Fruit fly (Drosophila melanogaster): ENCODE data around the gene Vha13.

Gene Vha13

dm6 chr3R:19671223-19671991, 27.2 kb upstream of the Vha13 start, which contains the start of gene Naam (continued):
- TF ChIP-seq zf30C (GFP tag; optimal IDR thresholded peaks at IDR 0.05), result no peak
- TF ChIP-seq Neu2 (GFP tag; optimal IDR thresholded peaks at IDR 0.05; ENCODE audit: borderline replicate concordance), result no peak
- TF ChIP-seq CG17328 (GFP tag; IDR thresholded peaks at IDR 0.05), result peak; percentile 79
- peak; percentile 7; the same call in 1 of the 2 replicates for TF ChIP-seq dati (GFP tag; IDR thresholded peaks at IDR 0.05)
- TF ChIP-seq Dad (GFP tag; optimal IDR thresholded peaks at IDR 0.05), result peak; percentile 67
- TF ChIP-seq CG12659 (GFP tag; optimal IDR thresholded peaks at IDR 0.05), result peak; percentile 76
- TF ChIP-seq trh (GFP tag; optimal IDR thresholded peaks at IDR 0.05), result no peak
- peak; percentile 82 for TF ChIP-seq Antp (GFP tag; optimal IDR thresholded peaks at IDR 0.05)
- TF ChIP-seq Usf (GFP tag; optimal IDR thresholded peaks at IDR 0.05), result no peak
- no peak for TF ChIP-seq CG11560 (tag; IDR thresholded peaks at IDR 0.05)
- TF ChIP-seq CG15269 (tag; optimal IDR thresholded peaks at IDR 0.05), result peak; percentile 76
- TF ChIP-seq run (tag; optimal IDR thresholded peaks at IDR 0.05), result peak; percentile 34
- peak; percentile 73 for TF ChIP-seq dmrt99B (tag; optimal IDR thresholded peaks at IDR 0.05)
- peak; percentile 54 for TF ChIP-seq CG10654 (GFP tag; optimal IDR thresholded peaks at IDR 0.05)
- no peak for TF ChIP-seq nerfin-2 (GFP tag; IDR thresholded peaks at IDR 0.05; ENCODE audit: partially characterized antibody)
- TF ChIP-seq dpn (GFP tag; optimal IDR thresholded peaks at IDR 0.05), result peak; percentile 85 to 87
- TF ChIP-seq usp (GFP tag; optimal IDR thresholded peaks at IDR 0.05), result no peak
- no peak for TF ChIP-seq CG10979 (tag; optimal IDR thresholded peaks at IDR 0.05)
- TF ChIP-seq tgo (GFP tag; IDR thresholded peaks at IDR 0.05), result peak; percentile 76
- TF ChIP-seq CG8359 (GFP tag; optimal IDR thresholded peaks at IDR 0.05; ENCODE audit: borderline replicate concordance), result no peak
- no peak for TF ChIP-seq CG9797 (GFP tag; optimal IDR thresholded peaks at IDR 0.05)
- TF ChIP-seq CG7963 (GFP tag; IDR thresholded peaks at IDR 0.05; ENCODE audit: partially characterized antibody), result no peak
- no peak for TF ChIP-seq Dp (GFP tag; optimal IDR thresholded peaks at IDR 0.05)
- TF ChIP-seq fd64A (GFP tag; optimal IDR thresholded peaks at IDR 0.05), result no peak
- TF ChIP-seq sens (GFP tag), result peak; percentile 96
- TF ChIP-seq jigr1 (GFP tag; IDR thresholded peaks at IDR 0.05), result no peak
- TF ChIP-seq az2 (GFP tag; optimal IDR thresholded peaks at IDR 0.05), result peak; percentile 77
- TF ChIP-seq da (GFP tag; optimal IDR thresholded peaks at IDR 0.05), result peak; percentile 41
- no peak for TF ChIP-seq wor (GFP tag; IDR thresholded peaks at IDR 0.05)
- TF ChIP-seq CG11093 (GFP tag; IDR thresholded peaks at IDR 0.05), result no peak
- TF ChIP-seq Myb (GFP tag; optimal IDR thresholded peaks at IDR 0.05), result peak; percentile 57
- TF ChIP-seq Trl (optimal IDR thresholded peaks at IDR 0.05), result peak; percentile 45 to 74
- peak; percentile 87 for TF ChIP-seq Trl (GFP tag; optimal IDR thresholded peaks at IDR 0.05)
- TF ChIP-seq CG12155 (GFP tag; optimal IDR thresholded peaks at IDR 0.05), result peak; percentile 71
- TF ChIP-seq sim (GFP tag; IDR thresholded peaks at IDR 0.05), result 0 out of 2 replicates have a peak, but pooled peaks have one; percentile 26
- peak; percentile 70 for TF ChIP-seq CG32767 (GFP tag; IDR thresholded peaks at IDR 0.05)
- no peak for TF ChIP-seq CG15073 (GFP tag; optimal IDR thresholded peaks at IDR 0.05)
- peak; percentile 75 for TF ChIP-seq sd (tag; optimal IDR thresholded peaks at IDR 0.05)
- peak; percentile 78 for TF ChIP-seq cwo (GFP tag; optimal IDR thresholded peaks at IDR 0.05)
- TF ChIP-seq her (GFP tag; optimal IDR thresholded peaks at IDR 0.05), result peak; percentile 88
- TF ChIP-seq tio (GFP tag; optimal IDR thresholded peaks at IDR 0.05), result peak; percentile 35
- TF ChIP-seq esg (GFP tag; conservative IDR thresholded peaks at IDR 0.05), result 0 out of 2 replicates have a peak, but pooled peaks have one; percentile 15
- peak; percentile 58 for TF ChIP-seq Chrac-16 (GFP tag; optimal IDR thresholded peaks at IDR 0.05)
- TF ChIP-seq emc (GFP tag; optimal IDR thresholded peaks at IDR 0.05), result no peak
- 0 out of 2 replicates have a peak, but pooled peaks have one; percentile 33 for TF ChIP-seq CG4730 (GFP tag; IDR thresholded peaks at IDR 0.05)
- peak; percentile 61 for TF ChIP-seq nmo (GFP tag; optimal IDR thresholded peaks at IDR 0.05)
- peak; percentile 73 for TF ChIP-seq CG17385 (GFP tag; optimal IDR thresholded peaks at IDR 0.05)
- peak; percentile 83 for TF ChIP-seq gem (tag; optimal IDR thresholded peaks at IDR 0.05)
- TF ChIP-seq seq (GFP tag; IDR thresholded peaks at IDR 0.05), result peak; percentile 51
- TF ChIP-seq mam (GFP tag; optimal IDR thresholded peaks at IDR 0.05), result peak; percentile 86
